Worm (Caenorhabditis elegans): ENCODE measurements around the gene drh-1.

drh-1 gene

DNA sequence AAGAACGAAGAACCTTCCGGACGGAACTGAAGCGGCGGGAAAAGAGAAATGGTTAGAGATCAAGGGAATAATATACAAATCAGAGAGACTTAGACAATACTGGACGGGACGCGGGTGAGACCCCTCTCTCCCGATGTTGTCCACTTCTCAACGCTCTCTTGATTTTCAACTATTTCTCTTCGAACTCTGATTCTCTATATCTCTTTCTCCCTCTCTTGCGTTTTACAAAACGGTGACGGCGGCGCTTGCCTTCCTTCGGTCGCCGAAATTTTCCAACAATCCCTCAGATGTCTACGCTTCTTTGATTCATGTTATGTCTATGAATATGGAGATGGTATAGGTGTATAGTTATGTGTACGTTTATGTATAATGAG lies 36.4 kb downstream of the drh-1 start (continued):
- TF ChIP-seq tra-1 (GFP tag; IDR thresholded peaks at IDR 0.05) (no peak), F10B5.3 (tag; optimal IDR thresholded peaks at IDR 0.05) (no peak), R02D3.7 (tag; optimal IDR thresholded peaks at IDR 0.05) (no peak), skn-1 (tag; optimal IDR thresholded peaks at IDR 0.05) (no peak), ces-1 (GFP tag; optimal IDR thresholded peaks at IDR 0.05) (no peak), daf-16 (GFP tag; optimal IDR thresholded peaks at IDR 0.05) (peak in 1 of 2 experiments; percentile 1), daf-16 (tag; optimal IDR thresholded peaks at IDR 0.05) (peak; percentile 67), F37D6.2 (tag; optimal IDR thresholded peaks at IDR 0.05) (no peak), tag-97 (GFP tag; IDR thresholded peaks at IDR 0.05) (no peak), nhr-102 (tag; optimal IDR thresholded peaks at IDR 0.05) (peak; percentile 26), hlh-30 (tag; optimal IDR thresholded peaks at IDR 0.05; ENCODE audit: insufficient read depth) (peak; percentile 59), madf-5 (GFP tag; IDR thresholded peaks at IDR 0.05) (no peak), vab-7 (GFP tag; IDR thresholded peaks at IDR 0.05) (no peak), lim-7 (GFP tag; IDR thresholded peaks at IDR 0.05) (no peak), unc-130 (GFP tag; optimal IDR thresholded peaks at IDR 0.05) (no peak), mes-2 (tag; optimal IDR thresholded peaks at IDR 0.05; ENCODE audit: poor library complexity, severe bottlenecking) (peak; percentile 41)

DNA sequence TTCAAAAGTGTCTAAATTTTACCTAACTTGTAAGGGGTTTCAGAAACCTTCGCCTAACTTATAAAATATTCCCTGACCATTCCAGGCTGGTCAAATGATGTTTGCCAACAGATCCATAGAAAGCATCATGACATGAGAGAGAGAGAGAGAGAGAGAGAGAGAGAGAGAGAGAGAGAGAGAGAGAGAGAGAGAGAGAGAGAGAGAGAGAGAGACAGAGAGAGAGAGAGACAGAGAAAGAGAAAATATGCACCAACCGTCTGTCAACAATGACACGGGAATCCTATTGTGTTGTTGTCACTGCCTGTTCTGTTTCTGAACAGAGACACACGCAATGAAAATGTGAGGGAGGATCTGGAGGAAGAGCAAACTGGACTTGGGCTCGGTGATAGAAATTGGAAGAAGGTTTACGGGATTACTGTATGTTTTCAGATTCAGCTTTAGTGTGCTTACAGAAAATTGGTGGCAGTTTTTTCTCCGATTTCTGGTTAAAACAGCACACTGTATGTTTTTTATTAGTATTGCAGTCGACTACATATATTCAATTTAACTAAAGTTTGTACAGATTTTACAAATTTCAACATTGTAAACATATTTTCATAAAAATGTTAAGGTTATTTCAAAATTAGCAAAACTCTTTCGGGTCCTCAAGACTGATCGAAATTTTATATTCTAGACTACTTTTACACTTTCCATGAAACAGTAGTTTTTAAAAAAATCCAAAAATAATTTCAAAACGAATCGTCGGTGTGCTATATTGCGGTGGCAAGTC lies 37.0 kb downstream of the drh-1 start:
- no peak for TF ChIP-seq arid-1 (GFP tag; conservative IDR thresholded peaks at IDR 0.05)
- TF ChIP-seq daf-16 (GFP tag; optimal IDR thresholded peaks at IDR 0.05) = no peak
- peak; percentile 74 for TF ChIP-seq daf-16 (tag; optimal IDR thresholded peaks at IDR 0.05)
- peak; percentile 42 for TF ChIP-seq mep-1 (tag; optimal IDR thresholded peaks at IDR 0.05)
- no peak for TF ChIP-seq cey-2 (tag; optimal IDR thresholded peaks at IDR 0.05; ENCODE audit: borderline replicate concordance, insufficient read depth)
- no peak for TF ChIP-seq tag-97 (GFP tag; IDR thresholded peaks at IDR 0.05)
- no peak for TF ChIP-seq unc-39 (tag; optimal IDR thresholded peaks at IDR 0.05)
- no peak for TF ChIP-seq lsy-2 (tag; optimal IDR thresholded peaks at IDR 0.05)
- TF ChIP-seq saeg-2 (GFP tag; IDR thresholded peaks at IDR 0.05) = no peak
- no peak for TF ChIP-seq F44E2.7 (GFP tag; IDR thresholded peaks at IDR 0.05)
- TF ChIP-seq daf-19 (GFP tag; conservative IDR thresholded peaks at IDR 0.05) = no peak
- no peak for TF ChIP-seq skn-1 (tag; optimal IDR thresholded peaks at IDR 0.05)
- TF ChIP-seq dmd-8 (GFP tag; IDR thresholded peaks at IDR 0.05) = no peak
- no peak for TF ChIP-seq jun-1 (tag; optimal IDR thresholded peaks at IDR 0.05)
- TF ChIP-seq ceh-20 (GFP tag; IDR thresholded peaks at IDR 0.05) = no peak
- TF ChIP-seq pqm-1 (tag; optimal IDR thresholded peaks at IDR 0.05) = no peak
- peak; percentile 52 for TF ChIP-seq hlh-11 (tag; optimal IDR thresholded peaks at IDR 0.05)
- TF ChIP-seq daf-12 (tag; optimal IDR thresholded peaks at IDR 0.05) = no peak
- no peak for TF ChIP-seq nhr-6 (tag; optimal IDR thresholded peaks at IDR 0.05)
- peak; percentile 28 for TF ChIP-seq mxl-3 (GFP tag; optimal IDR thresholded peaks at IDR 0.05)
- no peak for TF ChIP-seq F10B5.3 (tag; optimal IDR thresholded peaks at IDR 0.05)
- TF ChIP-seq nhr-48 (tag; optimal IDR thresholded peaks at IDR 0.05) = no peak
- TF ChIP-seq lin-29 (GFP tag; IDR thresholded peaks at IDR 0.05) = no peak
- TF ChIP-seq Y105C5A.15 (GFP tag; IDR thresholded peaks at IDR 0.05) = no peak
- TF ChIP-seq unc-62 (GFP tag; optimal IDR thresholded peaks at IDR 0.05 in 1 of 2) = peak in 1 of 2 experiments; percentile 55
- no peak for TF ChIP-seq unc-62 (tag; optimal IDR thresholded peaks at IDR 0.05)
- no peak for TF ChIP-seq php-3 (GFP tag; IDR thresholded peaks at IDR 0.05)
- TF ChIP-seq zip-11 (GFP tag; IDR thresholded peaks at IDR 0.05) = no peak
- TF ChIP-seq lim-7 (GFP tag; IDR thresholded peaks at IDR 0.05) = no peak
- TF ChIP-seq vab-7 (GFP tag; IDR thresholded peaks at IDR 0.05) = no peak
- no peak for TF ChIP-seq hif-1 (tag; optimal IDR thresholded peaks at IDR 0.05)
- TF ChIP-seq egl-43 (GFP tag; IDR thresholded peaks at IDR 0.05) = no peak
- peak; percentile 85 for TF ChIP-seq dve-1 (tag; optimal IDR thresholded peaks at IDR 0.05; ENCODE audit: insufficient read depth)
- TF ChIP-seq ceh-62 (tag; optimal IDR thresholded peaks at IDR 0.05) = no peak
- TF ChIP-seq nhr-77 (tag; optimal IDR thresholded peaks at IDR 0.05) = no peak
- TF ChIP-seq nhr-237 (tag; optimal IDR thresholded peaks at IDR 0.05) = no peak
- TF ChIP-seq egl-27 (tag; optimal IDR thresholded peaks at IDR 0.05) = no peak
- TF ChIP-seq ZK546.5 (tag; optimal IDR thresholded peaks at IDR 0.05) = no peak
- peak; percentile 69 for TF ChIP-seq aha-1 (tag)
- no peak for TF ChIP-seq ctbp-1 (GFP tag; IDR thresholded peaks at IDR 0.05)
- no peak for TF ChIP-seq unc-130 (GFP tag; optimal IDR thresholded peaks at IDR 0.05)

Data from whole organism, L4 larva.